ENCODE assay signal across 1 fruit fly cellular context in genomic region chr2L:1172704-1173107, dm6.
TF ChIP-seq lines count a peak whose summit lies in the region.

TSS of gene Charon (minus strand) at chr2L:1172805.
TSS of gene CG4887 (plus strand) at chr2L:1173009.

TF ChIP-seq in whole organism, embryonic, 481 proteins besides CTCF, POLR2A, EP300 and RAD21 (continued from another document and continues in another):
- peak; percentile 89 for TF ChIP-seq pho (GFP tag; optimal IDR thresholded peaks at IDR 0.05; lab: Kevin White, UChicago)
- peak; percentile 77 for TF ChIP-seq CG6272 (GFP tag; IDR thresholded peaks at IDR 0.05; lab: Robert Waterston, UW)
- peak; percentile 35 for TF ChIP-seq CG7987 (GFP tag; optimal IDR thresholded peaks at IDR 0.05; lab: Kevin White, UChicago)
- TF ChIP-seq CG7556 (GFP tag; optimal IDR thresholded peaks at IDR 0.05; lab: Kevin White, UChicago): no peak
- TF ChIP-seq CG4328 (GFP tag; optimal IDR thresholded peaks at IDR 0.05; lab: Kevin White, UChicago): peak; percentile 79
- TF ChIP-seq tup (GFP tag; optimal IDR thresholded peaks at IDR 0.05; lab: Kevin White, UChicago): peak; percentile 35
- TF ChIP-seq Awh (GFP tag; IDR thresholded peaks at IDR 0.05; lab: Robert Waterston, UW): 0 out of 2 replicates have a peak, but pooled peaks have one; percentile 19
- TF ChIP-seq CG2875 (GFP tag; optimal IDR thresholded peaks at IDR 0.05; lab: Kevin White, UChicago): no peak
- no peak for TF ChIP-seq mld (GFP tag; IDR thresholded peaks at IDR 0.05; lab: Robert Waterston, UW; ENCODE audit: partially characterized antibody)
- TF ChIP-seq pb (GFP tag; optimal IDR thresholded peaks at IDR 0.05; lab: Kevin White, UChicago): peak; percentile 55
- peak; percentile 93 for TF ChIP-seq CG4617 (GFP tag; optimal IDR thresholded peaks at IDR 0.05; lab: Kevin White, UChicago; ENCODE audit: borderline replicate concordance)
- peak; percentile 77 for TF ChIP-seq CG4820 (GFP tag; optimal IDR thresholded peaks at IDR 0.05; lab: Kevin White, UChicago)
- TF ChIP-seq CG16863 (GFP tag; optimal IDR thresholded peaks at IDR 0.05; lab: Kevin White, UChicago): peak; percentile 84
- peak; percentile 49; the same call in 1 of the 2 replicates for TF ChIP-seq gt (GFP tag; IDR thresholded peaks at IDR 0.05; lab: Robert Waterston, UW)
- TF ChIP-seq bcd (GFP tag; optimal IDR thresholded peaks at IDR 0.05; lab: Kevin White, UChicago): peak; percentile 73
- no peak for TF ChIP-seq ash1 (GFP tag; optimal IDR thresholded peaks at IDR 0.05; lab: Kevin White, UChicago)
- TF ChIP-seq chif (GFP tag; optimal IDR thresholded peaks at IDR 0.05; lab: Kevin White, UChicago): peak; percentile 75 to 84
- peak; percentile 87 for TF ChIP-seq fu2 (GFP tag; optimal IDR thresholded peaks at IDR 0.05; lab: Kevin White, UChicago)
- TF ChIP-seq tx (GFP tag; optimal IDR thresholded peaks at IDR 0.05; lab: Kevin White, UChicago): peak; percentile 79
- peak; percentile 71 for TF ChIP-seq trem (tag; optimal IDR thresholded peaks at IDR 0.05; lab: Kevin White, UChicago)
- TF ChIP-seq crp (GFP tag; optimal IDR thresholded peaks at IDR 0.05; lab: Kevin White, UChicago): peak in 1 of 2 experiments; percentile 52
- TF ChIP-seq CG1529 (GFP tag; optimal IDR thresholded peaks at IDR 0.05; lab: Kevin White, UChicago): no peak
- TF ChIP-seq CG10431 (GFP tag; optimal IDR thresholded peaks at IDR 0.05; lab: Kevin White, UChicago): no peak
- TF ChIP-seq CG10366 (GFP tag; IDR thresholded peaks at IDR 0.05; lab: Robert Waterston, UW): peak; percentile 82
- no peak for TF ChIP-seq tio (GFP tag; optimal IDR thresholded peaks at IDR 0.05; lab: Kevin White, UChicago)
- TF ChIP-seq tgo (GFP tag; IDR thresholded peaks at IDR 0.05; lab: Robert Waterston, UW): peak; percentile 84
- peak; percentile 86 for TF ChIP-seq CG8290 (GFP tag; optimal IDR thresholded peaks at IDR 0.05; lab: Kevin White, UChicago)
- peak in 1 of 2 experiments; percentile 32 for TF ChIP-seq CG8290 (tag; optimal IDR thresholded peaks at IDR 0.05; lab: Kevin White, UChicago)
- peak; percentile 68 for TF ChIP-seq zen (tag; optimal IDR thresholded peaks at IDR 0.05; lab: Kevin White, UChicago)
- TF ChIP-seq Dref (GFP tag; IDR thresholded peaks at IDR 0.05; lab: Robert Waterston, UW): peak; percentile 55
- TF ChIP-seq BEAF-32 (GFP tag; optimal IDR thresholded peaks at IDR 0.05; lab: Kevin White, UChicago): peak; percentile 84
- peak; percentile 87 for TF ChIP-seq dm (GFP tag; optimal IDR thresholded peaks at IDR 0.05; lab: Kevin White, UChicago)
- TF ChIP-seq ind (GFP tag; optimal IDR thresholded peaks at IDR 0.05; lab: Kevin White, UChicago): peak; percentile 88
- TF ChIP-seq Hsf (GFP tag; optimal IDR thresholded peaks at IDR 0.05; lab: Kevin White, UChicago): peak; percentile 89
- TF ChIP-seq ssp (GFP tag; IDR thresholded peaks at IDR 0.05; lab: Robert Waterston, UW): peak; percentile 71
- no peak for TF ChIP-seq hth (optimal IDR thresholded peaks at IDR 0.05; lab: Kevin White, UChicago)
- TF ChIP-seq CG12071 (GFP tag; optimal IDR thresholded peaks at IDR 0.05; lab: Kevin White, UChicago): no peak
- TF ChIP-seq CG13624 (GFP tag; optimal IDR thresholded peaks at IDR 0.05; lab: Kevin White, UChicago): peak; percentile 82
- no peak for TF ChIP-seq odd (GFP tag; optimal IDR thresholded peaks at IDR 0.05; lab: Kevin White, UChicago)
- peak; percentile 83 for TF ChIP-seq CG15601 (tag; optimal IDR thresholded peaks at IDR 0.05; lab: Kevin White, UChicago)
- peak; percentile 89 for TF ChIP-seq bab2 (GFP tag; optimal IDR thresholded peaks at IDR 0.05; lab: Kevin White, UChicago)
- TF ChIP-seq sim (GFP tag; IDR thresholded peaks at IDR 0.05; lab: Robert Waterston, UW): no peak
- peak; percentile 64 for TF ChIP-seq HLH3B (GFP tag; IDR thresholded peaks at IDR 0.05; lab: Robert Waterston, UW)
- peak; percentile 78 for TF ChIP-seq CG33213 (GFP tag; optimal IDR thresholded peaks at IDR 0.05; lab: Kevin White, UChicago)
- TF ChIP-seq stc (GFP tag; IDR thresholded peaks at IDR 0.05; lab: Robert Waterston, UW): 0 out of 2 replicates have a peak, but pooled peaks have one; percentile 26
- TF ChIP-seq bowl (GFP tag; IDR thresholded peaks at IDR 0.05; lab: Robert Waterston, UW): no peak
- TF ChIP-seq PHDP (tag; optimal IDR thresholded peaks at IDR 0.05; lab: Kevin White, UChicago): no peak
- TF ChIP-seq lola (GFP tag; optimal IDR thresholded peaks at IDR 0.05; lab: Kevin White, UChicago): peak in 1 of 3 experiments; percentile 82
- peak; percentile 56 for TF ChIP-seq H2.0 (GFP tag; IDR thresholded peaks at IDR 0.05; lab: Robert Waterston, UW)
- TF ChIP-seq CG17186 (GFP tag; optimal IDR thresholded peaks at IDR 0.05; lab: Kevin White, UChicago): peak; percentile 24
- TF ChIP-seq Usf (GFP tag; optimal IDR thresholded peaks at IDR 0.05; lab: Kevin White, UChicago): peak; percentile 53
- TF ChIP-seq Xbp1 (GFP tag; optimal IDR thresholded peaks at IDR 0.05; lab: Kevin White, UChicago): peak; percentile 89
- peak; percentile 77 for TF ChIP-seq CG6689 (GFP tag; IDR thresholded peaks at IDR 0.05; lab: Robert Waterston, UW)
- TF ChIP-seq eyg (GFP tag; optimal IDR thresholded peaks at IDR 0.05; lab: Kevin White, UChicago): peak; percentile 70
- TF ChIP-seq sisA (GFP tag; IDR thresholded peaks at IDR 0.05; lab: Robert Waterston, UW): peak; percentile 87
- TF ChIP-seq Pdp1 (GFP tag; optimal IDR thresholded peaks at IDR 0.05; lab: Kevin White, UChicago): peak in 1 of 2 experiments; percentile 87
- TF ChIP-seq wor (GFP tag; IDR thresholded peaks at IDR 0.05; lab: Robert Waterston, UW): peak; percentile 57; the same call in 1 of the 2 replicates
- peak; percentile 92 for TF ChIP-seq slbo (GFP tag; IDR thresholded peaks at IDR 0.05; lab: Robert Waterston, UW)
- TF ChIP-seq CG31388 (GFP tag; optimal IDR thresholded peaks at IDR 0.05; lab: Kevin White, UChicago): peak; percentile 57
- TF ChIP-seq CG17328 (GFP tag; IDR thresholded peaks at IDR 0.05; lab: Robert Waterston, UW): peak; percentile 70
- peak; percentile 83 for TF ChIP-seq gro (GFP tag; optimal IDR thresholded peaks at IDR 0.05; lab: Kevin White, UChicago)
- TF ChIP-seq CG12391 (tag; optimal IDR thresholded peaks at IDR 0.05; lab: Kevin White, UChicago): peak; percentile 88
- peak; percentile 53; the same call in 1 of the 2 replicates for TF ChIP-seq CG1024 (GFP tag; IDR thresholded peaks at IDR 0.05; lab: Robert Waterston, UW)
- TF ChIP-seq Sox102F (GFP tag; optimal IDR thresholded peaks at IDR 0.05; lab: Kevin White, UChicago): no peak
- peak; percentile 81 for TF ChIP-seq az2 (GFP tag; optimal IDR thresholded peaks at IDR 0.05; lab: Kevin White, UChicago)
- 0 out of 3 replicates have a peak, but pooled peaks have one; percentile 44 for TF ChIP-seq Mrtf (GFP tag; IDR thresholded peaks at IDR 0.05; lab: Robert Waterston, UW)
- no peak for TF ChIP-seq CG30020 (tag; optimal IDR thresholded peaks at IDR 0.05; lab: Kevin White, UChicago)
- TF ChIP-seq CG7357 (GFP tag; IDR thresholded peaks at IDR 0.05; lab: Robert Waterston, UW): peak; percentile 57; the same call in 2 of the 3 replicates
- peak; percentile 70 for TF ChIP-seq dmrt11E (tag; optimal IDR thresholded peaks at IDR 0.05; lab: Kevin White, UChicago)
- no peak for TF ChIP-seq Trl (optimal IDR thresholded peaks at IDR 0.05; lab: Kevin White, UChicago)
- peak; percentile 86 for TF ChIP-seq Trl (GFP tag; optimal IDR thresholded peaks at IDR 0.05; lab: Kevin White, UChicago)
- peak; percentile 11; the same call in 1 of the 3 replicates for TF ChIP-seq so (GFP tag; IDR thresholded peaks at IDR 0.05; lab: Robert Waterston, UW)
- peak; percentile 87 for TF ChIP-seq Elba2 (GFP tag; optimal IDR thresholded peaks at IDR 0.05; lab: Kevin White, UChicago)
- peak; percentile 86 for TF ChIP-seq Fer1 (GFP tag; optimal IDR thresholded peaks at IDR 0.05; lab: Kevin White, UChicago)
- TF ChIP-seq CHES-1-like (GFP tag; optimal IDR thresholded peaks at IDR 0.05; lab: Kevin White, UChicago): peak; percentile 91
- peak; percentile 53 for TF ChIP-seq Hmx (GFP tag; optimal IDR thresholded peaks at IDR 0.05; lab: Kevin White, UChicago)
- TF ChIP-seq pros (GFP tag; optimal IDR thresholded peaks at IDR 0.05; lab: Kevin White, UChicago): no peak
- TF ChIP-seq cg (GFP tag; optimal IDR thresholded peaks at IDR 0.05; lab: Kevin White, UChicago): no peak
- peak; percentile 55 for TF ChIP-seq wdn (GFP tag; IDR thresholded peaks at IDR 0.05; lab: Robert Waterston, UW)
- no peak for TF ChIP-seq CG5180 (GFP tag; optimal IDR thresholded peaks at IDR 0.05; lab: Kevin White, UChicago)
- no peak for TF ChIP-seq prd (optimal IDR thresholded peaks at IDR 0.05; lab: Kevin White, UChicago)
- peak; percentile 89 for TF ChIP-seq prd (GFP tag; IDR thresholded peaks at IDR 0.05; lab: Robert Waterston, UW)
- TF ChIP-seq CG14441 (GFP tag; IDR thresholded peaks at IDR 0.05; lab: Robert Waterston, UW): peak; percentile 78
- TF ChIP-seq Dip3 (GFP tag; optimal IDR thresholded peaks at IDR 0.05; lab: Kevin White, UChicago): peak; percentile 91
- peak; percentile 68 for TF ChIP-seq Atf-2 (GFP tag; optimal IDR thresholded peaks at IDR 0.05; lab: Kevin White, UChicago)
- TF ChIP-seq CG17802 (tag; optimal IDR thresholded peaks at IDR 0.05; lab: Kevin White, UChicago): peak; percentile 43
- TF ChIP-seq Max (GFP tag; optimal IDR thresholded peaks at IDR 0.05; lab: Kevin White, UChicago): peak; percentile 88
- peak; percentile 79 for TF ChIP-seq NC2β (GFP tag; optimal IDR thresholded peaks at IDR 0.05; lab: Kevin White, UChicago)
- TF ChIP-seq CG8359 (GFP tag; optimal IDR thresholded peaks at IDR 0.05; lab: Kevin White, UChicago; ENCODE audit: borderline replicate concordance): no peak
- TF ChIP-seq CG17385 (GFP tag; optimal IDR thresholded peaks at IDR 0.05; lab: Kevin White, UChicago): peak; percentile 80
- no peak for TF ChIP-seq fd102C (GFP tag; optimal IDR thresholded peaks at IDR 0.05; lab: Kevin White, UChicago)
- peak; percentile 60 for TF ChIP-seq peb (GFP tag; IDR thresholded peaks at IDR 0.05; lab: Robert Waterston, UW)
- peak; percentile 56 for TF ChIP-seq onecut (GFP tag; IDR thresholded peaks at IDR 0.05; lab: Robert Waterston, UW)
- TF ChIP-seq Meics (GFP tag; optimal IDR thresholded peaks at IDR 0.05; lab: Kevin White, UChicago): peak; percentile 75
- TF ChIP-seq CG17361 (GFP tag; IDR thresholded peaks at IDR 0.05; lab: Robert Waterston, UW): no peak; the same call in 2 of the 3 replicates
- peak; percentile 90 for TF ChIP-seq HLH54F (GFP tag; optimal IDR thresholded peaks at IDR 0.05; lab: Kevin White, UChicago)
- peak; percentile 87 for TF ChIP-seq Abd-B (GFP tag; optimal IDR thresholded peaks at IDR 0.05; lab: Kevin White, UChicago)
- TF ChIP-seq Lhr (GFP tag; optimal IDR thresholded peaks at IDR 0.05; lab: Kevin White, UChicago): peak; percentile 67
- TF ChIP-seq dan (GFP tag; IDR thresholded peaks at IDR 0.05; lab: Robert Waterston, UW): no peak
- peak; percentile 51 for TF ChIP-seq pzg (GFP tag; optimal IDR thresholded peaks at IDR 0.05; lab: Kevin White, UChicago)
- peak; percentile 48 for TF ChIP-seq disco-r (GFP tag; optimal IDR thresholded peaks at IDR 0.05; lab: Kevin White, UChicago)
- TF ChIP-seq sob (GFP tag; IDR thresholded peaks at IDR 0.05; lab: Robert Waterston, UW): peak; percentile 89
- peak; percentile 38 for TF ChIP-seq en (GFP tag; optimal IDR thresholded peaks at IDR 0.05; lab: Kevin White, UChicago)
- peak; percentile 92 for TF ChIP-seq CG30403 (GFP tag; optimal IDR thresholded peaks at IDR 0.05; lab: Kevin White, UChicago)
- TF ChIP-seq dpn (GFP tag; optimal IDR thresholded peaks at IDR 0.05; lab: Kevin White, UChicago): peak; percentile 87 to 88
- TF ChIP-seq CG6791 (GFP tag; IDR thresholded peaks at IDR 0.05; lab: Robert Waterston, UW; ENCODE audit: partially characterized antibody): 0 out of 3 replicates have a peak, but pooled peaks have one; percentile 37
- no peak for TF ChIP-seq hb (GFP tag; IDR thresholded peaks at IDR 0.05; lab: Robert Waterston, UW; ENCODE audit: partially characterized antibody)
- peak; percentile 79 for TF ChIP-seq Fer2 (tag; optimal IDR thresholded peaks at IDR 0.05; lab: Kevin White, UChicago)
- peak; percentile 70; the same call in 2 of the 3 replicates for TF ChIP-seq CG11093 (GFP tag; IDR thresholded peaks at IDR 0.05; lab: Robert Waterston, UW)
- TF ChIP-seq chm (GFP tag; IDR thresholded peaks at IDR 0.05; lab: Robert Waterston, UW): peak; percentile 61; the same call in 1 of the 2 replicates
- peak; percentile 95 for TF ChIP-seq row (GFP tag; IDR thresholded peaks at IDR 0.05; lab: Robert Waterston, UW)
- no peak for TF ChIP-seq CG1603 (tag; optimal IDR thresholded peaks at IDR 0.05; lab: Kevin White, UChicago)
- TF ChIP-seq CG10654 (GFP tag; optimal IDR thresholded peaks at IDR 0.05; lab: Kevin White, UChicago): peak; percentile 85
- peak; percentile 61 for TF ChIP-seq gcm2 (GFP tag; optimal IDR thresholded peaks at IDR 0.05; lab: Kevin White, UChicago)
- peak; percentile 84 for TF ChIP-seq slou (GFP tag; optimal IDR thresholded peaks at IDR 0.05; lab: Kevin White, UChicago)
- TF ChIP-seq CG8388 (GFP tag; optimal IDR thresholded peaks at IDR 0.05; lab: Kevin White, UChicago): peak; percentile 71
- peak; percentile 75; the same call in 1 of the 2 replicates for TF ChIP-seq ara (GFP tag; IDR thresholded peaks at IDR 0.05; lab: Robert Waterston, UW)
- TF ChIP-seq CG6683 (GFP tag; optimal IDR thresholded peaks at IDR 0.05; lab: Kevin White, UChicago): peak; percentile 66
- TF ChIP-seq croc (GFP tag; conservative IDR thresholded peaks at IDR 0.05; lab: Robert Waterston, UW): peak; percentile 76
- peak; percentile 68 for TF ChIP-seq CG12104 (GFP tag; optimal IDR thresholded peaks at IDR 0.05; lab: Kevin White, UChicago)
- peak; percentile 73 for TF ChIP-seq CG2116 (GFP tag; optimal IDR thresholded peaks at IDR 0.05; lab: Kevin White, UChicago)
- TF ChIP-seq dati (GFP tag; IDR thresholded peaks at IDR 0.05; lab: Robert Waterston, UW): no peak
- no peak for TF ChIP-seq gcm (GFP tag; optimal IDR thresholded peaks at IDR 0.05; lab: Kevin White, UChicago)
- TF ChIP-seq Ssrp (tag; optimal IDR thresholded peaks at IDR 0.05; lab: Kevin White, UChicago): peak; percentile 80
- TF ChIP-seq fd64A (GFP tag; optimal IDR thresholded peaks at IDR 0.05; lab: Kevin White, UChicago): no peak
- TF ChIP-seq CG3407 (GFP tag; optimal IDR thresholded peaks at IDR 0.05; lab: Kevin White, UChicago): no peak
- no peak for TF ChIP-seq br (optimal IDR thresholded peaks at IDR 0.05; lab: Kevin White, UChicago)
- TF ChIP-seq CG10959 (GFP tag; IDR thresholded peaks at IDR 0.05; lab: Robert Waterston, UW): peak; percentile 73
- TF ChIP-seq CG2202 (tag; optimal IDR thresholded peaks at IDR 0.05; lab: Kevin White, UChicago): peak; percentile 51
- peak; percentile 79 for TF ChIP-seq cato (GFP tag; optimal IDR thresholded peaks at IDR 0.05; lab: Kevin White, UChicago; ENCODE audit: borderline replicate concordance)
